Worm (Caenorhabditis elegans) whole organism, L3 larva: ENCODE results near the gene ZC504.1.

Experiments used
- R02D3.7 ChIP-seq: fragments of 150-350 bp; optimal IDR thresholded peaks from 2 replicates; lab custom pipeline; 2014; ENCODE audit warnings: missing biosample characterization, missing genetic modification characterization
- ama-1 ChIP-seq: fragments of 150-350 bp; optimal IDR thresholded peaks from 2 replicates; lab custom pipeline; 2018
- egl-27 ChIP-seq: sonication (generic microtip); optimal IDR thresholded peaks from 4 replicates; lab custom pipeline; 2017; ENCODE audit warnings: missing biosample characterization, missing genetic modification reagents, missing genetic modification characterization
- egl-5 ChIP-seq: fragments of 150-350 bp; optimal IDR thresholded peaks from 2 replicates; lab custom pipeline; 2017; ENCODE audit warnings: missing biosample characterization, missing genetic modification reagents, missing genetic modification characterization, inconsistent platforms
- fkh-2 ChIP-seq: fragments of 150-350 bp; optimal IDR thresholded peaks from 2 replicates; lab custom pipeline; 2014; ENCODE audit warnings: missing biosample characterization, missing genetic modification reagents, missing genetic modification characterization
- fos-1 ChIP-seq: fragments of 150-350 bp; optimal IDR thresholded peaks from 2 replicates; lab custom pipeline; 2014; ENCODE audit warnings: missing biosample characterization, missing genetic modification characterization
- lin-39 ChIP-seq: fragments of 150-350 bp; optimal IDR thresholded peaks from 2 replicates; lab custom pipeline; 2018; ENCODE audit warnings: missing biosample characterization, missing genetic modification reagents, missing genetic modification characterization
- nhr-11 ChIP-seq: fragments of 150-350 bp; optimal IDR thresholded peaks from 2 replicates; lab custom pipeline; 2014; ENCODE audit warnings: missing biosample characterization, missing genetic modification characterization
- nhr-12 ChIP-seq: fragments of 150-350 bp; optimal IDR thresholded peaks from 2 replicates; lab custom pipeline; 2014; ENCODE audit warnings: missing biosample characterization, missing genetic modification characterization
- nhr-237 ChIP-seq: fragments of 150-350 bp; optimal IDR thresholded peaks from 2 replicates; lab custom pipeline; 2014; ENCODE audit warnings: missing biosample characterization, missing genetic modification characterization
- sea-2 ChIP-seq: fragments of 150-350 bp; sonication (generic microtip); optimal IDR thresholded peaks from 4 replicates; lab custom pipeline; 2014; ENCODE audit warnings: missing biosample characterization, missing genetic modification reagents, missing genetic modification characterization
- snpc-4 ChIP-seq: fragments of 150-350 bp; optimal IDR thresholded peaks from 2 replicates; lab custom pipeline; 2014; ENCODE audit warnings: missing biosample characterization, missing genetic modification characterization
- unc-62 ChIP-seq: fragments of 150-350 bp; sonication (generic microtip); optimal IDR thresholded peaks from 4 replicates; lab custom pipeline; 2014; ENCODE audit warnings: missing biosample characterization, missing genetic modification reagents, missing genetic modification characterization

ce11 chrX:10386001-10386400, 20.9 kb upstream of the ZC504.1 start:
- TF ChIP-seq fos-1 (no peak), sea-2 (GFP tag; lab: Kevin White, UChicago) (no peak), ama-1 (lab: Kevin White, UChicago) (no peak), unc-62 (no peak), egl-5 (tag; lab: Kevin White, UChicago) (no peak), nhr-237 (tag; lab: Kevin White, UChicago) (no peak), egl-27 (tag; lab: Kevin White, UChicago) (no peak), nhr-12 (no peak), lin-39 (tag; lab: Kevin White, UChicago) (no peak), R02D3.7 (tag; lab: Kevin White, UChicago) (no peak), fkh-2 (tag; lab: Kevin White, UChicago) (no peak), nhr-11 (tag; lab: Kevin White, UChicago) (no peak), snpc-4 (tag; lab: Kevin White, UChicago) (no peak)
